Fruit fly (Drosophila melanogaster) whole organism, embryonic: ENCODE measurements around the gene Caf1-55.

Experiments used
- Atf-2 ChIP-seq: fragments of 200-800 bp; sonication (Bioruptor generic); optimal IDR thresholded peaks from 2 replicates; lab custom pipeline; 2016; ENCODE audit warnings: missing biosample characterization, missing genetic modification characterization
- Atf6 ChIP-seq: fragments of 200-800 bp; sonication (Bioruptor generic); IDR thresholded peaks from 2 replicates; pipeline ENCODE4 v1.3.6; 2022; ENCODE audit warnings: missing biosample characterization, missing genetic modification characterization
- CG10431 ChIP-seq: fragments of 200-800 bp; sonication (Bioruptor generic); optimal IDR thresholded peaks from 3 replicates; lab custom pipeline; 2018; ENCODE audit warnings: missing biosample characterization, mild to moderate bottlenecking, missing genetic modification characterization
- CG11247 ChIP-seq: fragments of 200-800 bp; sonication (Bioruptor generic); IDR thresholded peaks from 2 replicates; pipeline ENCODE4 v1.3.6; 2022; ENCODE audit warnings: missing biosample characterization, missing genetic modification characterization
- CG11456 ChIP-seq: fragments of 200-800 bp; sonication (Bioruptor generic); IDR thresholded peaks from 3 replicates; pipeline ENCODE4 v1.3.6; 2022; ENCODE audit warnings: missing biosample characterization, missing genetic modification characterization
- CG13424 ChIP-seq: fragments of 200-800 bp; sonication (Bioruptor generic); optimal IDR thresholded peaks from 2 replicates; lab custom pipeline; 2019; ENCODE audit warnings: missing biosample characterization, mild to moderate bottlenecking, missing genetic modification characterization, moderate library complexity
- CG17568 ChIP-seq: fragments of 200-800 bp; sonication (Bioruptor generic); optimal IDR thresholded peaks from 2 replicates; lab custom pipeline; 2018; ENCODE audit warnings: missing biosample characterization, mild to moderate bottlenecking, missing genetic modification characterization, moderate library complexity
- CG17829 ChIP-seq: fragments of 200-800 bp; optimal IDR thresholded peaks from 2 replicates; lab custom pipeline; 2019; ENCODE audit warnings: missing biosample characterization, mild to moderate bottlenecking, missing genetic modification characterization, moderate library complexity
- CG18262 ChIP-seq: fragments of 200-800 bp; optimal IDR thresholded peaks from 3 replicates; lab custom pipeline; 2019; ENCODE audit warnings: missing biosample characterization, mild to moderate bottlenecking, missing genetic modification characterization, moderate library complexity
- CG2199 ChIP-seq: fragments of 200-800 bp; sonication (Bioruptor generic); IDR thresholded peaks from 3 replicates; pipeline ENCODE4 v1.3.6; 2022; ENCODE audit warnings: missing biosample characterization, missing genetic modification characterization
- CG31365 ChIP-seq: fragments of 200-800 bp; sonication (Bioruptor generic); optimal IDR thresholded peaks from 2 replicates; lab custom pipeline; 2018; ENCODE audit warnings: missing biosample characterization, mild to moderate bottlenecking, missing genetic modification characterization
- CG32772 ChIP-seq: fragments of 200-800 bp; sonication (Bioruptor generic); IDR thresholded peaks from 2 replicates; pipeline ENCODE4 v1.3.6; 2022; ENCODE audit warnings: missing biosample characterization, missing genetic modification characterization
- CG3281 ChIP-seq: fragments of 200-800 bp; sonication (Bioruptor generic); optimal IDR thresholded peaks from 3 replicates; lab custom pipeline; 2017; ENCODE audit warnings: missing biosample characterization, mild to moderate bottlenecking, missing genetic modification characterization
- CG3995 ChIP-seq: fragments of 200-800 bp; sonication (Bioruptor generic); optimal IDR thresholded peaks from 3 replicates; lab custom pipeline; 2016; ENCODE audit warnings: missing biosample characterization, missing genetic modification characterization
- CG4328 ChIP-seq: fragments of 200-800 bp; sonication (Bioruptor generic); optimal IDR thresholded peaks from 3 replicates; lab custom pipeline; 2017; ENCODE audit warnings: missing biosample characterization, missing genetic modification reagents, missing genetic modification characterization
- CG5245 ChIP-seq: fragments of 200-800 bp; sonication (Bioruptor generic); optimal IDR thresholded peaks from 3 replicates; lab custom pipeline; 2016; ENCODE audit warnings: missing biosample characterization, missing genetic modification characterization
- CG6683 ChIP-seq: fragments of 200-800 bp; sonication (Bioruptor generic); optimal IDR thresholded peaks from 2 replicates; lab custom pipeline; 2017; ENCODE audit warnings: missing biosample characterization, mild to moderate bottlenecking, missing genetic modification characterization, missing genetic modification reagents
- CG6813 ChIP-seq: fragments of 200-800 bp; sonication (Bioruptor generic); optimal IDR thresholded peaks from 2 replicates; lab custom pipeline; 2017; ENCODE audit warnings: missing biosample characterization, missing genetic modification characterization, mild to moderate bottlenecking, moderate library complexity, missing genetic modification reagents
- CG8924 ChIP-seq: fragments of 200-800 bp; optimal IDR thresholded peaks from 3 replicates; lab custom pipeline; 2019; ENCODE audit warnings: missing biosample characterization, mild to moderate bottlenecking, missing genetic modification characterization, moderate library complexity
- Camta ChIP-seq: fragments of 200-800 bp; sonication (Bioruptor generic); optimal IDR thresholded peaks from 2 replicates; lab custom pipeline; 2016; ENCODE audit warnings: missing biosample characterization, missing genetic modification characterization
- CkIIα-i1 ChIP-seq: fragments of 200-800 bp; sonication (Bioruptor generic); IDR thresholded peaks from 2 replicates; pipeline ENCODE4 v1.3.6; 2022; ENCODE audit warnings: missing biosample characterization, missing genetic modification characterization
- CoRest ChIP-seq: fragments of 200-800 bp; sonication (Bioruptor generic); optimal IDR thresholded peaks from 3 replicates; lab custom pipeline; 2018; ENCODE audit warnings: missing biosample characterization, mild to moderate bottlenecking, missing genetic modification characterization, moderate library complexity
- Dbx ChIP-seq: fragments of 200-800 bp; sonication (Bioruptor generic); IDR thresholded peaks from 3 replicates; pipeline ENCODE4 v1.3.6; 2022; ENCODE audit warnings: missing biosample characterization, missing genetic modification characterization
- Dek ChIP-seq: fragments of 200-800 bp; sonication (Bioruptor generic); optimal IDR thresholded peaks from 3 replicates; lab custom pipeline; 2019; ENCODE audit warnings: missing biosample characterization, mild to moderate bottlenecking, missing genetic modification characterization, moderate library complexity
- Dip3 ChIP-seq: fragments of 200-800 bp; sonication (Bioruptor generic); optimal IDR thresholded peaks from 3 replicates; lab custom pipeline; 2016; ENCODE audit warnings: missing biosample characterization, missing genetic modification characterization
- Dll ChIP-seq: fragments of 200-800 bp; sonication (Bioruptor generic); IDR thresholded peaks from 4 replicates; pipeline ENCODE4 v1.3.6; 2022; ENCODE audit warnings: missing biosample characterization, missing genetic modification characterization; ENCODE audit not compliant: partially characterized antibody
- Dref ChIP-seq: fragments of 200-800 bp; sonication (Bioruptor generic); IDR thresholded peaks from 2 replicates; pipeline ENCODE4 v1.3.6; 2022; ENCODE audit warnings: missing biosample characterization, missing genetic modification characterization
- E2f1 ChIP-seq: fragments of 200-800 bp; sonication (Bioruptor generic); IDR thresholded peaks from 2 replicates; pipeline ENCODE4 v1.3.6; 2022; ENCODE audit warnings: missing biosample characterization, missing genetic modification characterization
- Fer2 ChIP-seq: fragments of 200-800 bp; sonication (Bioruptor generic); optimal IDR thresholded peaks from 2 replicates; lab custom pipeline; 2018; ENCODE audit warnings: missing biosample characterization, mild to moderate bottlenecking, missing genetic modification characterization, moderate library complexity
- H2.0 ChIP-seq: fragments of 200-800 bp; sonication (Bioruptor generic); IDR thresholded peaks from 2 replicates; pipeline ENCODE4 v1.3.6; 2022; ENCODE audit warnings: missing biosample characterization, missing genetic modification characterization
- HLH4C ChIP-seq: fragments of 200-800 bp; sonication (Bioruptor generic); IDR thresholded peaks from 3 replicates; pipeline ENCODE4 v1.3.6; 2022; ENCODE audit warnings: missing biosample characterization, missing genetic modification characterization; ENCODE audit not compliant: partially characterized antibody
- NFAT ChIP-seq: fragments of 200-800 bp; sonication (Bioruptor generic); IDR thresholded peaks from 2 replicates; pipeline ENCODE4 v1.3.6; 2022; ENCODE audit warnings: missing biosample characterization, missing genetic modification characterization
- Pdp1 ChIP-seq, 2 experiments: fragments of 200-800 bp; sonication (Bioruptor generic); optimal IDR thresholded peaks; 3 replicates each; lab custom pipeline; 2016; ENCODE audit warnings: missing biosample characterization in 2 of 2, missing genetic modification characterization in 2 of 2, mild to moderate bottlenecking in 1 of 2, moderate library complexity in 1 of 2
- Scr ChIP-seq: fragments of 200-800 bp; sonication (Bioruptor generic); IDR thresholded peaks from 2 replicates; pipeline ENCODE4 v1.3.6; 2022; ENCODE audit warnings: missing biosample characterization, missing genetic modification characterization; ENCODE audit not compliant: partially characterized antibody
- Side ChIP-seq: fragments of 200-800 bp; sonication (Bioruptor generic); optimal IDR thresholded peaks from 2 replicates; lab custom pipeline; 2016; ENCODE audit warnings: missing biosample characterization, missing genetic modification characterization
- YL-1 ChIP-seq: fragments of 200-800 bp; sonication (Bioruptor generic); optimal IDR thresholded peaks from 3 replicates; lab custom pipeline; 2017; ENCODE audit warnings: missing biosample characterization, mild to moderate bottlenecking, missing genetic modification characterization
- ara ChIP-seq: fragments of 200-800 bp; sonication (Bioruptor generic); IDR thresholded peaks from 2 replicates; pipeline ENCODE4 v1.3.6; 2022; ENCODE audit warnings: missing biosample characterization, missing genetic modification characterization
- disco-r ChIP-seq: fragments of 200-800 bp; sonication (Bioruptor generic); optimal IDR thresholded peaks from 2 replicates; lab custom pipeline; 2016; ENCODE audit warnings: missing biosample characterization, missing genetic modification characterization
- fd102C ChIP-seq: fragments of 200-800 bp; sonication (Bioruptor generic); optimal IDR thresholded peaks from 2 replicates; lab custom pipeline; 2018; ENCODE audit warnings: missing biosample characterization, mild to moderate bottlenecking, missing genetic modification characterization, moderate library complexity
- gro ChIP-seq: fragments of 200-800 bp; sonication (Bioruptor generic); optimal IDR thresholded peaks from 2 replicates; lab custom pipeline; 2016; ENCODE audit warnings: missing biosample characterization, missing genetic modification characterization
- h ChIP-seq: fragments of >200 bp; optimal IDR thresholded peaks from 2 replicates; lab custom pipeline; 2017
- her ChIP-seq: fragments of 200-800 bp; sonication (Bioruptor generic); optimal IDR thresholded peaks from 2 replicates; lab custom pipeline; 2016; ENCODE audit warnings: missing biosample characterization, missing genetic modification characterization
- jumu ChIP-seq: fragments of 200-800 bp; sonication (Bioruptor generic); optimal IDR thresholded peaks from 3 replicates; lab custom pipeline; 2016; ENCODE audit warnings: missing biosample characterization, missing genetic modification characterization
- lbe ChIP-seq: fragments of 200-800 bp; sonication (Bioruptor generic); optimal IDR thresholded peaks from 2 replicates; lab custom pipeline; 2016; ENCODE audit warnings: missing biosample characterization, mild to moderate bottlenecking, missing genetic modification characterization
- pan ChIP-seq, 4 experiments: fragments of >200 bp in 3 of 4; fragments of 200-800 bp in 1 of 4; sonication (Bioruptor generic) in 1 of 4; optimal IDR thresholded peaks in 3 of 4; IDR thresholded peaks in 1 of 4; 2 replicates each; pipeline versions ENCODE4 v1.3.6 to Lab custom; 2017 to 2022; ENCODE audit warnings: missing biosample characterization in 2 of 4, missing genetic modification characterization in 2 of 4, mixed read lengths in 1 of 4
- pita ChIP-seq: fragments of 200-800 bp; sonication (Bioruptor generic); optimal IDR thresholded peaks from 2 replicates; lab custom pipeline; 2017; ENCODE audit warnings: missing biosample characterization, mild to moderate bottlenecking, missing genetic modification characterization
- scrt ChIP-seq: fragments of 200-800 bp; sonication (Bioruptor generic); optimal IDR thresholded peaks from 2 replicates; lab custom pipeline; 2018; ENCODE audit warnings: missing biosample characterization, mild to moderate bottlenecking, missing genetic modification characterization, moderate library complexity
- sim ChIP-seq: fragments of 200-800 bp; sonication (Bioruptor generic); IDR thresholded peaks from 2 replicates; pipeline ENCODE4 v1.3.6; 2022; ENCODE audit warnings: missing biosample characterization, missing genetic modification characterization
- tgo ChIP-seq: fragments of 200-800 bp; sonication (Bioruptor generic); IDR thresholded peaks from 3 replicates; pipeline ENCODE4 v1.3.6; 2022; ENCODE audit warnings: missing biosample characterization, missing genetic modification characterization
- z ChIP-seq: fragments of 200-800 bp; sonication (Bioruptor generic); IDR thresholded peaks from 3 replicates; pipeline ENCODE4 v1.3.6; 2022; ENCODE audit warnings: missing biosample characterization, missing genetic modification characterization

The Caf1-55 gene

dm6 chr3R:15265406-15266040 lies 40.1 kb downstream of the Caf1-55 start, which contains the start of gene ATPsynO (continued):
- TF ChIP-seq Dll (0 out of 4 replicates have a peak, but pooled peaks have one; percentile 29), NFAT (no peak), CG5245 (GFP tag; lab: Kevin White, UChicago) (no peak), CG6683 (GFP tag; lab: Kevin White, UChicago) (no peak), fd102C (GFP tag; lab: Kevin White, UChicago) (no peak), pita (GFP tag; lab: Kevin White, UChicago) (no peak), scrt (GFP tag; lab: Kevin White, UChicago) (no peak), CoRest (tag; lab: Kevin White, UChicago) (no peak), CG17568 (no peak), Scr (GFP tag; lab: Robert Waterston, UW) (no peak; the same call in 1 of the 2 replicates), Pdp1 (GFP tag; optimal IDR thresholded peaks at IDR 0.05; lab: Kevin White, UChicago) (peak in 1 of 2 experiments; percentile 99), jumu (no peak), Dbx (GFP tag; lab: Robert Waterston, UW) (no peak), tgo (GFP tag; lab: Robert Waterston, UW) (no peak), h (lab: Kevin White, UChicago) (no peak), Fer2 (tag; lab: Kevin White, UChicago) (no peak), CG3995 (GFP tag; lab: Kevin White, UChicago) (no peak), Dref (GFP tag; lab: Robert Waterston, UW) (peak; percentile 85), her (GFP tag; lab: Kevin White, UChicago) (no peak), CG32772 (GFP tag; lab: Robert Waterston, UW) (no peak), z (no peak), Atf-2 (GFP tag; lab: Kevin White, UChicago) (no peak), CG6813 (GFP tag; lab: Kevin White, UChicago) (no peak), CG11247 (GFP tag; lab: Robert Waterston, UW) (no peak), H2.0 (GFP tag; lab: Robert Waterston, UW) (no peak), HLH4C (GFP tag; lab: Robert Waterston, UW) (no peak), Dip3 (GFP tag; lab: Kevin White, UChicago) (no peak), CG4328 (GFP tag; lab: Kevin White, UChicago) (no peak), CG31365 (no peak), disco-r (GFP tag; lab: Kevin White, UChicago) (no peak), pan (optimal IDR thresholded peaks at IDR 0.05; lab: Kevin White, UChicago) (no peak), pan (GFP tag; optimal IDR thresholded peaks at IDR 0.05 in 1 of 2, IDR thresholded peaks at IDR 0.05 in 1 of 2) (no peak), CG11456 (no peak), CG2199 (GFP tag; lab: Robert Waterston, UW) (no peak), lbe (GFP tag; lab: Kevin White, UChicago) (peak; percentile 0), CG18262 (tag; lab: Kevin White, UChicago) (peak; percentile 32), E2f1 (GFP tag; lab: Robert Waterston, UW) (no peak), Dek (tag; lab: Kevin White, UChicago) (no peak), Atf6 (GFP tag; lab: Robert Waterston, UW) (no peak), sim (no peak), CG13424 (peak; percentile 26), YL-1 (peak; percentile 97), CG3281 (peak; percentile 100), gro (GFP tag; lab: Kevin White, UChicago) (peak; percentile 51), ara (GFP tag; lab: Robert Waterston, UW) (no peak), CG8924 (tag; lab: Kevin White, UChicago) (peak; percentile 18), CG17829 (tag; lab: Kevin White, UChicago) (peak; percentile 69), Camta (GFP tag; lab: Kevin White, UChicago) (no peak), CG10431 (no peak), Side (GFP tag; lab: Kevin White, UChicago) (no peak), CkIIα-i1 (GFP tag; lab: Robert Waterston, UW) (no peak)
